Worm (Caenorhabditis elegans): Measurements from ENCODE around the gene rbg-1.

DNA sequence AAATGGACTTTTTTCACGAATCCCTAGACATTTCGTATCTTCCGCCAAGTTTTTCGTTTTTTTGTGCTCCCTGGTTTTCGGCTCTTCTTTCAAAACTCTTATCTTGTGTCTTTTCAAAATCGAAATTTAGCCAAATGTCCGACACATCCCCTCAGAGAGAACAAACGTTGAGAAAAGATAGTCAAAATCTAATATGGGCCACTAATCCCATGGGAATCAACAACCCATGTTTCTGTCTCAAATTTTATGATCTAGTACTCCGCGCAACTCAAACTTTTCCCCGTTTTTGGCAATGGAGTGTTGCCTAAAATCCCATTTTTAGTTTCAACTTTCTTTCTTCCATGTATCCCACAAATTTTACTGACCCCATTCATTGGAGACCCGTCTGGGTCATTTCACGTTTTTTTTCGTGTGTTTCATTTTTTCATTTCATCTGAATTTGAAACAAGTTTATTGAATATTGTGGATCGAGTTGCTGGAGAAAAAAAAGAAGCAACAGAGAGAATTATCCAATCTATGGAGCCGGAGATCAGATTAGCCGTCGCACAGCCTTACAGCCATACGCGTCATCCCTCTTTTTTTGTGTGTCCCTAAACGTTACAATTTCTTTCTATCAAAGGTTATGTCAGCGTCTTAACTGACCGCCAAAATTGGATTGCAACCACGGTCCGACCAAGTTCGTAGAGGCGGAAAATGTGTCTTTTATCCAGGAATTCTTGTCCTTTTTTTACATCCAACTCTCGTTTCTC is 28.4 kb downstream of the rbg-1 start:
- TF ChIP-seq flt-1 (GFP tag; IDR thresholded peaks at IDR 0.05), result no peak
- no peak for TF ChIP-seq hmbx-1 (tag; optimal IDR thresholded peaks at IDR 0.05)
- no peak for TF ChIP-seq tra-4 (tag; optimal IDR thresholded peaks at IDR 0.05)
- TF ChIP-seq scrt-1 (GFP tag; IDR thresholded peaks at IDR 0.05), result no peak
- no peak for TF ChIP-seq aly-1 (tag; optimal IDR thresholded peaks at IDR 0.05)
- TF ChIP-seq ceh-13 (GFP tag; optimal IDR thresholded peaks at IDR 0.05), result no peak
- no peak for TF ChIP-seq ceh-36 (tag; optimal IDR thresholded peaks at IDR 0.05)

All from whole organism, early embryonic.